Comparison of ENCODE assay signal across 1 fruit fly cellular context in the genomic region with DNA sequence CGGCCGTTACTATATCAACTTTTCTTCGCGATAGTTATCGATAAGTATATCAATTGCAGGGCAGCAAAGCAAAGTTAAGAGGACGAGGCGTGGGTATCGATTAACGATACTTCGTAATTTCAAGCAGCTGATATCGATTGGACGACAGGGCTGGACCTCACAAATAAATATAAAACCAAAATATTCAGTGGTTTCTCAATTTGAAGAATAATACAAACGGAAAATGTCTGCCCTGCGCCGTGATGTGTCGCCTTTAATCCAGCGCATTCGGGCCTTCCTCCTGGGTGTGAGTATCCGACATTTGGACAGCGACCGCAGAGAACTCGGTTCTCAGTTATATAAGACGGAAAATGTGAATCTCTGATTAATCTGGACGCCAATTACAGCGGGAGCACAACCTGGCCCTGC.
A peak's percentile ranks its signal among the peaks of the same experiment; 100 is the strongest.
TF ChIP-seq lines count a peak whose summit lies in the region.

A gene (plus strand): TSS at position 107 of the 408 bp plus-strand sequence.

TF ChIP-seq in whole organism, embryonic, 481 proteins besides CTCF, POLR2A, EP300 and RAD21 (continued from another document and continues in another):
- no peak for TF ChIP-seq tin (GFP tag; optimal IDR thresholded peaks at IDR 0.05; lab: Kevin White, UChicago)
- peak; percentile 7 for TF ChIP-seq Hmr (GFP tag; optimal IDR thresholded peaks at IDR 0.05; lab: Kevin White, UChicago)
- TF ChIP-seq CG6791 (GFP tag; IDR thresholded peaks at IDR 0.05; lab: Robert Waterston, UW; ENCODE audit: partially characterized antibody): peak; percentile 98
- TF ChIP-seq Antp (GFP tag; optimal IDR thresholded peaks at IDR 0.05; lab: Kevin White, UChicago): no peak
- TF ChIP-seq jing (GFP tag; optimal IDR thresholded peaks at IDR 0.05; lab: Kevin White, UChicago): no peak
- TF ChIP-seq Sox102F (GFP tag; optimal IDR thresholded peaks at IDR 0.05; lab: Kevin White, UChicago): no peak
- TF ChIP-seq scrt (GFP tag; optimal IDR thresholded peaks at IDR 0.05; lab: Kevin White, UChicago): no peak
- no peak for TF ChIP-seq Atf6 (GFP tag; IDR thresholded peaks at IDR 0.05; lab: Robert Waterston, UW)
- peak; percentile 72 for TF ChIP-seq CG15514 (GFP tag; optimal IDR thresholded peaks at IDR 0.05; lab: Kevin White, UChicago)
- TF ChIP-seq Eip74EF (GFP tag; optimal IDR thresholded peaks at IDR 0.05; lab: Kevin White, UChicago): no peak
- no peak for TF ChIP-seq CG7839 (tag; optimal IDR thresholded peaks at IDR 0.05; lab: Kevin White, UChicago)
- TF ChIP-seq Nf-YA (GFP tag; IDR thresholded peaks at IDR 0.05; lab: Robert Waterston, UW): no peak
- TF ChIP-seq CG12942 (GFP tag; optimal IDR thresholded peaks at IDR 0.05; lab: Kevin White, UChicago): no peak
- no peak for TF ChIP-seq caup (GFP tag; optimal IDR thresholded peaks at IDR 0.05; lab: Kevin White, UChicago; ENCODE audit: severe bottlenecking)
- no peak for TF ChIP-seq YL-1 (GFP tag; optimal IDR thresholded peaks at IDR 0.05; lab: Kevin White, UChicago)
- no peak for TF ChIP-seq CG3726 (GFP tag; IDR thresholded peaks at IDR 0.05; lab: Robert Waterston, UW)
- TF ChIP-seq CG11093 (GFP tag; IDR thresholded peaks at IDR 0.05; lab: Robert Waterston, UW): no peak
- peak; percentile 23; the same call in 1 of the 3 replicates for TF ChIP-seq row (GFP tag; IDR thresholded peaks at IDR 0.05; lab: Robert Waterston, UW)
- TF ChIP-seq CG9817 (tag; optimal IDR thresholded peaks at IDR 0.05; lab: Kevin White, UChicago): no peak
- peak; percentile 55 for TF ChIP-seq MBD-R2 (GFP tag; IDR thresholded peaks at IDR 0.05; lab: Robert Waterston, UW)
- TF ChIP-seq ems (GFP tag; optimal IDR thresholded peaks at IDR 0.05; lab: Kevin White, UChicago): no peak
- no peak for TF ChIP-seq CG4730 (GFP tag; IDR thresholded peaks at IDR 0.05; lab: Robert Waterston, UW)
- peak; percentile 49 for TF ChIP-seq onecut (GFP tag; IDR thresholded peaks at IDR 0.05; lab: Robert Waterston, UW)
- no peak for TF ChIP-seq sr (GFP tag; IDR thresholded peaks at IDR 0.05; lab: Robert Waterston, UW)
- TF ChIP-seq esg (GFP tag; conservative IDR thresholded peaks at IDR 0.05; lab: Robert Waterston, UW): no peak
- TF ChIP-seq Nf-YC (tag; optimal IDR thresholded peaks at IDR 0.05; lab: Kevin White, UChicago): peak; percentile 11
- no peak for TF ChIP-seq CG6813 (GFP tag; optimal IDR thresholded peaks at IDR 0.05; lab: Kevin White, UChicago)
- TF ChIP-seq rib (GFP tag; IDR thresholded peaks at IDR 0.05; lab: Robert Waterston, UW): no peak
- TF ChIP-seq CG32532 (GFP tag; IDR thresholded peaks at IDR 0.05; lab: Robert Waterston, UW): no peak
- TF ChIP-seq Camta (GFP tag; optimal IDR thresholded peaks at IDR 0.05; lab: Kevin White, UChicago): no peak
- no peak for TF ChIP-seq en (GFP tag; optimal IDR thresholded peaks at IDR 0.05; lab: Kevin White, UChicago)
- TF ChIP-seq CG13287 (GFP tag; IDR thresholded peaks at IDR 0.05; lab: Robert Waterston, UW; ENCODE audit: partially characterized antibody): peak; percentile 97
- no peak for TF ChIP-seq gem (tag; optimal IDR thresholded peaks at IDR 0.05; lab: Kevin White, UChicago)
- no peak for TF ChIP-seq disco-r (GFP tag; optimal IDR thresholded peaks at IDR 0.05; lab: Kevin White, UChicago)
- TF ChIP-seq CG6175 (GFP tag; IDR thresholded peaks at IDR 0.05; lab: Robert Waterston, UW): no peak
- TF ChIP-seq ab (GFP tag; optimal IDR thresholded peaks at IDR 0.05; lab: Kevin White, UChicago): no peak
- no peak for TF ChIP-seq CG13123 (GFP tag; optimal IDR thresholded peaks at IDR 0.05; lab: Kevin White, UChicago)
- TF ChIP-seq vfl (GFP tag; optimal IDR thresholded peaks at IDR 0.05; lab: Kevin White, UChicago): no peak
- peak; percentile 28 for TF ChIP-seq gfzf (GFP tag; optimal IDR thresholded peaks at IDR 0.05; lab: Kevin White, UChicago)
- TF ChIP-seq Sin3A (optimal IDR thresholded peaks at IDR 0.05; lab: Kevin White, UChicago): no peak
- no peak for TF ChIP-seq ssp (GFP tag; IDR thresholded peaks at IDR 0.05; lab: Robert Waterston, UW)
- TF ChIP-seq Atf-2 (GFP tag; optimal IDR thresholded peaks at IDR 0.05; lab: Kevin White, UChicago): no peak
- no peak for TF ChIP-seq CG13624 (GFP tag; optimal IDR thresholded peaks at IDR 0.05; lab: Kevin White, UChicago)
- no peak for TF ChIP-seq jigr1 (GFP tag; IDR thresholded peaks at IDR 0.05; lab: Robert Waterston, UW)
- TF ChIP-seq cg (GFP tag; optimal IDR thresholded peaks at IDR 0.05; lab: Kevin White, UChicago): no peak
- TF ChIP-seq Doc3 (GFP tag; IDR thresholded peaks at IDR 0.05; lab: Robert Waterston, UW; ENCODE audit: partially characterized antibody): peak; percentile 85
- no peak for TF ChIP-seq pros (GFP tag; optimal IDR thresholded peaks at IDR 0.05; lab: Kevin White, UChicago)
- no peak for TF ChIP-seq sc (optimal IDR thresholded peaks at IDR 0.05; lab: Kevin White, UChicago)
- TF ChIP-seq sc (GFP tag; optimal IDR thresholded peaks at IDR 0.05; lab: Kevin White, UChicago): no peak
- TF ChIP-seq Optix (GFP tag; IDR thresholded peaks at IDR 0.05; lab: Robert Waterston, UW): no peak
- TF ChIP-seq H2.0 (GFP tag; IDR thresholded peaks at IDR 0.05; lab: Robert Waterston, UW): no peak
- no peak for TF ChIP-seq az2 (GFP tag; optimal IDR thresholded peaks at IDR 0.05; lab: Kevin White, UChicago)
- TF ChIP-seq CG9727 (GFP tag; optimal IDR thresholded peaks at IDR 0.05; lab: Kevin White, UChicago): no peak
- no peak for TF ChIP-seq insv (GFP tag; optimal IDR thresholded peaks at IDR 0.05; lab: Kevin White, UChicago)
- peak; percentile 99 for TF ChIP-seq CG34224 (GFP tag; IDR thresholded peaks at IDR 0.05; lab: Robert Waterston, UW; ENCODE audit: partially characterized antibody)
- TF ChIP-seq her (GFP tag; optimal IDR thresholded peaks at IDR 0.05; lab: Kevin White, UChicago): no peak
- TF ChIP-seq sob (GFP tag; IDR thresholded peaks at IDR 0.05; lab: Robert Waterston, UW): no peak
- TF ChIP-seq gsb (GFP tag; IDR thresholded peaks at IDR 0.05; lab: Robert Waterston, UW): no peak
- no peak for TF ChIP-seq seq (GFP tag; IDR thresholded peaks at IDR 0.05; lab: Robert Waterston, UW)
- no peak for TF ChIP-seq ranshi (GFP tag; IDR thresholded peaks at IDR 0.05; lab: Robert Waterston, UW)
- no peak for TF ChIP-seq CG14667 (GFP tag; IDR thresholded peaks at IDR 0.05; lab: Robert Waterston, UW)
- TF ChIP-seq E2f2 (GFP tag; IDR thresholded peaks at IDR 0.05; lab: Robert Waterston, UW): peak; percentile 71
- no peak for TF ChIP-seq Hmx (GFP tag; optimal IDR thresholded peaks at IDR 0.05; lab: Kevin White, UChicago)
- no peak for TF ChIP-seq unpg (GFP tag; optimal IDR thresholded peaks at IDR 0.05; lab: Kevin White, UChicago)
- TF ChIP-seq CG1529 (GFP tag; optimal IDR thresholded peaks at IDR 0.05; lab: Kevin White, UChicago): no peak
- TF ChIP-seq Dek (tag; optimal IDR thresholded peaks at IDR 0.05; lab: Kevin White, UChicago): no peak
- TF ChIP-seq CG8089 (GFP tag; optimal IDR thresholded peaks at IDR 0.05; lab: Kevin White, UChicago): no peak
- no peak for TF ChIP-seq CG7372 (GFP tag; IDR thresholded peaks at IDR 0.05; lab: Robert Waterston, UW)
- TF ChIP-seq vnd (GFP tag; IDR thresholded peaks at IDR 0.05; lab: Robert Waterston, UW; ENCODE audit: partially characterized antibody): peak; percentile 92
- TF ChIP-seq CG11247 (GFP tag; IDR thresholded peaks at IDR 0.05; lab: Robert Waterston, UW): no peak
- peak; percentile 97 for TF ChIP-seq Myb (GFP tag; optimal IDR thresholded peaks at IDR 0.05; lab: Kevin White, UChicago)
- no peak for TF ChIP-seq Oaz (GFP tag; IDR thresholded peaks at IDR 0.05; lab: Robert Waterston, UW)
- no peak for TF ChIP-seq sima (GFP tag; optimal IDR thresholded peaks at IDR 0.05; lab: Kevin White, UChicago)
- peak; percentile 40 for TF ChIP-seq Ets97D (GFP tag; optimal IDR thresholded peaks at IDR 0.05; lab: Kevin White, UChicago)
- no peak for TF ChIP-seq NK7.1 (GFP tag; optimal IDR thresholded peaks at IDR 0.05; lab: Kevin White, UChicago)
- TF ChIP-seq CG5180 (GFP tag; optimal IDR thresholded peaks at IDR 0.05; lab: Kevin White, UChicago): no peak
- peak; percentile 59 for TF ChIP-seq trem (tag; optimal IDR thresholded peaks at IDR 0.05; lab: Kevin White, UChicago)
- TF ChIP-seq Fer2 (tag; optimal IDR thresholded peaks at IDR 0.05; lab: Kevin White, UChicago): no peak
- no peak for TF ChIP-seq CG6683 (GFP tag; optimal IDR thresholded peaks at IDR 0.05; lab: Kevin White, UChicago)
- TF ChIP-seq prd (optimal IDR thresholded peaks at IDR 0.05; lab: Kevin White, UChicago): no peak
- no peak for TF ChIP-seq prd (GFP tag; IDR thresholded peaks at IDR 0.05; lab: Robert Waterston, UW)
- TF ChIP-seq E2f1 (GFP tag; IDR thresholded peaks at IDR 0.05; lab: Robert Waterston, UW): no peak
- no peak for TF ChIP-seq CG9609 (GFP tag; optimal IDR thresholded peaks at IDR 0.05; lab: Kevin White, UChicago)
- TF ChIP-seq pan (optimal IDR thresholded peaks at IDR 0.05; lab: Kevin White, UChicago): no peak
- TF ChIP-seq pan (GFP tag; optimal IDR thresholded peaks at IDR 0.05 in 1 of 2, IDR thresholded peaks at IDR 0.05 in 1 of 2): no peak
- TF ChIP-seq CG7271 (tag; optimal IDR thresholded peaks at IDR 0.05; lab: Kevin White, UChicago): no peak
- no peak for TF ChIP-seq toy (GFP tag; IDR thresholded peaks at IDR 0.05; lab: Robert Waterston, UW)
- TF ChIP-seq CG11456 (GFP tag; IDR thresholded peaks at IDR 0.05; lab: Robert Waterston, UW): no peak
- TF ChIP-seq CG1832 (GFP tag; optimal IDR thresholded peaks at IDR 0.05; lab: Kevin White, UChicago): no peak
- TF ChIP-seq CG42726 (GFP tag; IDR thresholded peaks at IDR 0.05; lab: Robert Waterston, UW; ENCODE audit: partially characterized antibody): peak; percentile 83
- TF ChIP-seq tap (tag; optimal IDR thresholded peaks at IDR 0.05; lab: Kevin White, UChicago): no peak
- TF ChIP-seq CG17829 (tag; optimal IDR thresholded peaks at IDR 0.05; lab: Kevin White, UChicago): peak; percentile 18
- TF ChIP-seq luna (GFP tag; optimal IDR thresholded peaks at IDR 0.05; lab: Kevin White, UChicago): no peak
- TF ChIP-seq bcd (GFP tag; optimal IDR thresholded peaks at IDR 0.05; lab: Kevin White, UChicago): no peak
- no peak for TF ChIP-seq da (GFP tag; optimal IDR thresholded peaks at IDR 0.05; lab: Kevin White, UChicago)
- no peak for TF ChIP-seq CG10462 (GFP tag; optimal IDR thresholded peaks at IDR 0.05; lab: Kevin White, UChicago)
- TF ChIP-seq Taf1 (GFP tag; IDR thresholded peaks at IDR 0.05; lab: Robert Waterston, UW): no peak
- no peak for TF ChIP-seq CG6654 (GFP tag; optimal IDR thresholded peaks at IDR 0.05; lab: Kevin White, UChicago)
- no peak for TF ChIP-seq h (optimal IDR thresholded peaks at IDR 0.05; lab: Kevin White, UChicago)
- no peak for TF ChIP-seq Deaf1 (tag; optimal IDR thresholded peaks at IDR 0.05; lab: Kevin White, UChicago)
- TF ChIP-seq CG14860 (GFP tag; IDR thresholded peaks at IDR 0.05; lab: Robert Waterston, UW; ENCODE audit: partially characterized antibody): peak; percentile 97
- peak; percentile 65 for TF ChIP-seq CG1603 (tag; optimal IDR thresholded peaks at IDR 0.05; lab: Kevin White, UChicago)
- TF ChIP-seq dmrt11E (tag; optimal IDR thresholded peaks at IDR 0.05; lab: Kevin White, UChicago): no peak
- TF ChIP-seq Rx (GFP tag; IDR thresholded peaks at IDR 0.05; lab: Robert Waterston, UW): no peak
- TF ChIP-seq lilli (GFP tag; optimal IDR thresholded peaks at IDR 0.05; lab: Kevin White, UChicago): no peak
- TF ChIP-seq fu2 (GFP tag; optimal IDR thresholded peaks at IDR 0.05; lab: Kevin White, UChicago): no peak
- no peak for TF ChIP-seq psq (GFP tag; optimal IDR thresholded peaks at IDR 0.05; lab: Kevin White, UChicago)
- TF ChIP-seq grau (tag; optimal IDR thresholded peaks at IDR 0.05; lab: Kevin White, UChicago): peak; percentile 7
- no peak for TF ChIP-seq CG1233 (GFP tag; optimal IDR thresholded peaks at IDR 0.05; lab: Kevin White, UChicago)
- no peak for TF ChIP-seq D19A (tag; optimal IDR thresholded peaks at IDR 0.05; lab: Kevin White, UChicago)
- no peak for TF ChIP-seq Neu2 (GFP tag; optimal IDR thresholded peaks at IDR 0.05; lab: Kevin White, UChicago; ENCODE audit: borderline replicate concordance)
- no peak for TF ChIP-seq sqz (GFP tag; optimal IDR thresholded peaks at IDR 0.05; lab: Kevin White, UChicago)
- no peak for TF ChIP-seq bsh (GFP tag; optimal IDR thresholded peaks at IDR 0.05; lab: Kevin White, UChicago)
- no peak for TF ChIP-seq HHEX (GFP tag; optimal IDR thresholded peaks at IDR 0.05; lab: Kevin White, UChicago)
- TF ChIP-seq lov (optimal IDR thresholded peaks at IDR 0.05; lab: Kevin White, UChicago): no peak
- no peak for TF ChIP-seq lov (GFP tag; IDR thresholded peaks at IDR 0.05; lab: Robert Waterston, UW)
- TF ChIP-seq mam (GFP tag; optimal IDR thresholded peaks at IDR 0.05; lab: Kevin White, UChicago): no peak
- TF ChIP-seq pzg (GFP tag; optimal IDR thresholded peaks at IDR 0.05; lab: Kevin White, UChicago): peak; percentile 78
- peak; percentile 3 for TF ChIP-seq gro (GFP tag; optimal IDR thresholded peaks at IDR 0.05; lab: Kevin White, UChicago)
- no peak for TF ChIP-seq ewg (GFP tag; optimal IDR thresholded peaks at IDR 0.05; lab: Kevin White, UChicago)
- no peak for TF ChIP-seq Elba2 (GFP tag; optimal IDR thresholded peaks at IDR 0.05; lab: Kevin White, UChicago)
- TF ChIP-seq ato (GFP tag; IDR thresholded peaks at IDR 0.05; lab: Robert Waterston, UW; ENCODE audit: partially characterized antibody): peak; percentile 97
- no peak for TF ChIP-seq CG11723 (GFP tag; optimal IDR thresholded peaks at IDR 0.05; lab: Kevin White, UChicago)
- TF ChIP-seq CG12659 (GFP tag; optimal IDR thresholded peaks at IDR 0.05; lab: Kevin White, UChicago): peak; percentile 48
- TF ChIP-seq Bgb (GFP tag; IDR thresholded peaks at IDR 0.05; lab: Robert Waterston, UW; ENCODE audit: partially characterized antibody): peak; percentile 96
- no peak for TF ChIP-seq hkb (optimal IDR thresholded peaks at IDR 0.05; lab: Kevin White, UChicago)
- no peak for TF ChIP-seq hkb (GFP tag; IDR thresholded peaks at IDR 0.05; lab: Robert Waterston, UW)
- TF ChIP-seq CG7786 (GFP tag; optimal IDR thresholded peaks at IDR 0.05; lab: Kevin White, UChicago): no peak
- no peak for TF ChIP-seq Hr39 (optimal IDR thresholded peaks at IDR 0.05; lab: Kevin White, UChicago)
- no peak for TF ChIP-seq CG14014 (GFP tag; IDR thresholded peaks at IDR 0.05; lab: Robert Waterston, UW)
- TF ChIP-seq HLH4C (GFP tag; IDR thresholded peaks at IDR 0.05; lab: Robert Waterston, UW; ENCODE audit: partially characterized antibody): peak; percentile 98
- TF ChIP-seq sug (tag; optimal IDR thresholded peaks at IDR 0.05; lab: Kevin White, UChicago): peak; percentile 21
- peak; percentile 97 for TF ChIP-seq Dref (GFP tag; IDR thresholded peaks at IDR 0.05; lab: Robert Waterston, UW)
- TF ChIP-seq NC2β (GFP tag; optimal IDR thresholded peaks at IDR 0.05; lab: Kevin White, UChicago): no peak
